Worm (Caenorhabditis elegans) whole organism, L4 larva: ENCODE data around the gene hsp-110.

ENCODE experiments used
- aly-2 ChIP-seq: sonication (generic microtip); optimal IDR thresholded peaks from 2 replicates; lab custom pipeline; 2018; ENCODE audit warnings: missing biosample characterization, missing genetic modification characterization
- ceh-82 ChIP-seq: sonication (generic microtip); optimal IDR thresholded peaks from 2 replicates; lab custom pipeline; 2017; ENCODE audit warnings: missing biosample characterization, missing genetic modification characterization
- daf-12 ChIP-seq: fragments of 150-350 bp; optimal IDR thresholded peaks from 2 replicates; lab custom pipeline; 2014; ENCODE audit warnings: missing biosample characterization, missing genetic modification reagents, missing genetic modification characterization
- jun-1 ChIP-seq: fragments of 150-350 bp; optimal IDR thresholded peaks from 2 replicates; lab custom pipeline; 2014; ENCODE audit warnings: missing biosample characterization, missing genetic modification reagents, missing genetic modification characterization
- lin-15B ChIP-seq: fragments of 150-350 bp; sonication (generic microtip); optimal IDR thresholded peaks from 3 replicates; lab custom pipeline; 2014; ENCODE audit warnings: missing biosample characterization, missing genetic modification characterization
- lin-39 ChIP-seq: fragments of 150-350 bp; optimal IDR thresholded peaks from 2 replicates; lab custom pipeline; 2014; ENCODE audit warnings: missing biosample characterization, missing genetic modification reagents, missing genetic modification characterization
- mxl-3 ChIP-seq: fragments of 200-800 bp; sonication (Bioruptor generic); optimal IDR thresholded peaks from 2 replicates; lab custom pipeline; 2018; ENCODE audit warnings: mild to moderate bottlenecking, missing genetic modification characterization, missing compliant biosample characterization
- nhr-25 ChIP-seq: sonication (generic microtip); optimal IDR thresholded peaks from 2 replicates; lab custom pipeline; 2017; ENCODE audit warnings: missing genetic modification characterization, mild to moderate bottlenecking, missing compliant biosample characterization, antibody characterized with exemption, moderate library complexity, borderline replicate concordance; ENCODE audit not compliant: insufficient read depth
- nhr-48 ChIP-seq: sonication (generic microtip); optimal IDR thresholded peaks from 2 replicates; lab custom pipeline; 2016; ENCODE audit warnings: mild to moderate bottlenecking, missing genetic modification characterization, missing compliant biosample characterization
- nhr-77 ChIP-seq: fragments of 150-350 bp; optimal IDR thresholded peaks from 2 replicates; lab custom pipeline; 2014; ENCODE audit warnings: missing biosample characterization, missing genetic modification characterization
- skn-1 ChIP-seq: fragments of 150-350 bp; optimal IDR thresholded peaks from 2 replicates; lab custom pipeline; 2014; ENCODE audit warnings: missing biosample characterization, missing genetic modification characterization
- ztf-11 ChIP-seq: fragments of 150-350 bp; optimal IDR thresholded peaks from 2 replicates; lab custom pipeline; 2014; ENCODE audit warnings: missing biosample characterization, missing genetic modification characterization

- TF ChIP-seq nhr-25 (tag; lab: Kevin White, UChicago) (no peak), nhr-77 (tag; lab: Kevin White, UChicago) (no peak), lin-15B (tag; lab: Kevin White, UChicago) (no peak), jun-1 (no peak), aly-2 (no peak), skn-1 (tag; lab: Kevin White, UChicago) (no peak), ceh-82 (tag; lab: Kevin White, UChicago) (no peak), lin-39 (no peak), mxl-3 (GFP tag; lab: Kevin White, UChicago) (no peak), ztf-11 (tag; lab: Kevin White, UChicago) (no peak), daf-12 (no peak), nhr-48 (tag; lab: Kevin White, UChicago) (no peak)
Measured at ce11 chrIII:8451181-8451580, 4.5 kb upstream of the hsp-110 start.
